Fruit fly (Drosophila melanogaster) S2 (cell line): ENCODE results near the gene galectin.

Experiments
- CG8478 ChIP-seq: fragments of >200 bp; optimal IDR thresholded peaks from 2 replicates; lab custom pipeline; 2018
- CTCF ChIP-seq, 2 experiments: fragments of >200 bp; optimal IDR thresholded peaks; 2 replicates each; lab custom pipeline; 2018

DNA sequence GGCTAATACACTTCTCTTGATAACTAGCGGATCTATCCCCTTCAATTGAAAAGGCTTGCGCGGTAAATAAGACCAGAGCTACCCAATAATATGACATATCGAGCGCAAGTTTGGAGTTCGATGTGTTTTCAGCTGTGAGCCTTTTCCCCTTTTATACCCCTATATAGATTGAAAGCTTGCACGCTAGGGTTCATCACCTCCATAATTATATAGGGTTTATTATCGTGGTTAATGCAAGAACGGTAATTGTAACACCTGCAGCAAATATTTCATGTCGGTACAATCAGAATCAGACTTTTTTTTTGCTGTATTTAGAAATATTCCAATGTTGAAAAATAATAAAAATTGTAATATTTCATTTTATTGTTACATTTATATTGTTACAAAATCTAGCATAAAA lies 46.5 kb upstream of the galectin start, which contains the start of gene Ir21a:
- TF ChIP-seq CTCF (optimal IDR thresholded peaks at IDR 0.05; lab: Kevin White, UChicago) (no peak), CG8478 (lab: Kevin White, UChicago) (no peak)
